Fruit fly (Drosophila melanogaster): ENCODE results near the gene app.

app gene

DNA sequence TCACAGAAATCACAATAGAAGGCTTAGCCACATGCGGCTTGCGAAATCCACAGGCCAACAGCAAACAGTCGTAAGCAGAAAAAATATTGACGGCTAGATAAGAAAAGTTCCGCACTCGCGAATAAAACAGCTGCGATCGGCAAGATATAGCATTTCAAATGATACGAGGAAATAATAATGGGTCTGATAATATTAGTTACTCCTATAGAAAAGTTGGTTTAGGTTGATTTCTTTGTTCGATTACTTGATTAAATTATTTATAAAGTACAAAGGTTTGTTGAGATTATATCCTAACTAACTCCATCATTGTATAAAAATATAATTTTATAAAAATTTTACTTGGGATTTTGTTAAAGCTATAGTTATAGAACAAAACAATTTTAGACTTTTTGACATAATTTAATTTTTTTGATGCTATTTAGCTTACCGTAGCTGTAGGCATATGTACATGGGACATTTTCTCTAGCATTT, 9.0 kb upstream of the app start (continued):
- TF ChIP-seq CG8924 (tag; optimal IDR thresholded peaks at IDR 0.05) (peak; percentile 45), dpn (GFP tag; optimal IDR thresholded peaks at IDR 0.05) (peak in 1 of 2 experiments; percentile 11), CG7556 (GFP tag; optimal IDR thresholded peaks at IDR 0.05) (peak; percentile 52), grau (tag; optimal IDR thresholded peaks at IDR 0.05) (peak; percentile 49), CG8388 (GFP tag; optimal IDR thresholded peaks at IDR 0.05) (peak; percentile 31), CG17829 (tag; optimal IDR thresholded peaks at IDR 0.05) (peak; percentile 5), CG11696 (GFP tag; IDR thresholded peaks at IDR 0.05) (peak; percentile 84), slbo (GFP tag; IDR thresholded peaks at IDR 0.05) (0 out of 2 replicates have a peak, but pooled peaks have one; percentile 14), Nf-YB (GFP tag; optimal IDR thresholded peaks at IDR 0.05) (peak; percentile 28), Gug (GFP tag; IDR thresholded peaks at IDR 0.05) (no peak), CG15601 (tag; optimal IDR thresholded peaks at IDR 0.05) (peak; percentile 6), gem (tag; optimal IDR thresholded peaks at IDR 0.05) (peak; percentile 70), disco-r (GFP tag; optimal IDR thresholded peaks at IDR 0.05) (no peak), eyg (GFP tag; optimal IDR thresholded peaks at IDR 0.05) (no peak), Ets65A (GFP tag) (peak; percentile 64), vvl (GFP tag; IDR thresholded peaks at IDR 0.05) (0 out of 2 replicates have a peak, but pooled peaks have one; percentile 8), Ssrp (tag; optimal IDR thresholded peaks at IDR 0.05) (peak; percentile 30), CoRest (tag; optimal IDR thresholded peaks at IDR 0.05) (peak; percentile 43), Dip2 (GFP tag; IDR thresholded peaks at IDR 0.05) (no peak), lola (GFP tag; optimal IDR thresholded peaks at IDR 0.05) (peak in 1 of 3 experiments; percentile 3), CG8089 (GFP tag; optimal IDR thresholded peaks at IDR 0.05) (no peak), row (GFP tag; IDR thresholded peaks at IDR 0.05) (peak; percentile 29; the same call in 1 of the 3 replicates), kah (GFP tag; optimal IDR thresholded peaks at IDR 0.05) (no peak), pnt (GFP tag; optimal IDR thresholded peaks at IDR 0.05) (no peak), CG13296 (GFP tag; optimal IDR thresholded peaks at IDR 0.05) (no peak), Sox100B (GFP tag; optimal IDR thresholded peaks at IDR 0.05) (peak; percentile 46), al (GFP tag; IDR thresholded peaks at IDR 0.05) (no peak), PHDP (tag; optimal IDR thresholded peaks at IDR 0.05) (peak; percentile 59), CG9797 (GFP tag; optimal IDR thresholded peaks at IDR 0.05) (no peak), nmo (GFP tag; optimal IDR thresholded peaks at IDR 0.05) (peak; percentile 33), CG14710 (tag; optimal IDR thresholded peaks at IDR 0.05) (peak; percentile 20), pzg (GFP tag; optimal IDR thresholded peaks at IDR 0.05) (no peak), Dek (tag; optimal IDR thresholded peaks at IDR 0.05) (peak; percentile 33)

DNA sequence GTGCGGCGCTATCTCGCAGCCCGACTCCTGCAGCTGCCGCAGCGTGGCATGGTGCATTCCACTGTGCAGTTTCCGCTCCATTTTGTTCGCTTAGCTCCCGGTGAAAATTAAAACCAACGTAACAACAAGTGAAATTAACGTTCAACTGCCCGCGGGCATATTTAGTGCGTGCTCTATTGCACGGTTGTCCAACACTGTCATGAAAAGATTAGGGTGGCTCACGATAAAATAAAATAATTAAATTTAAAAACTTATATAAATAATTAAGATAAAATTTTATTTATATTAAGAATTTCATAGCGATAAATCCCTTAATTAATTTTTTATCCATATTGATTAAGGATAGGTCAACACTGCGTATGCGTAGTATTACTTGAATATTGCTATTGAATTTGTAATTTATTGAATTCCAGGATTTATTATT, 4.6 kb upstream of the app start, which contains the start of gene Pbgs:
TSS of gene Pbgs (minus strand) at position 151 of the 424 bp plus-strand sequence.
- TF ChIP-seq B-H1 (GFP tag; IDR thresholded peaks at IDR 0.05) (peak; percentile 15; the same call in 1 of the 3 replicates), Xrp1 (GFP tag; IDR thresholded peaks at IDR 0.05) (peak; percentile 83), dysf (GFP tag; IDR thresholded peaks at IDR 0.05) (peak; percentile 55; the same call in 2 of the 3 replicates), otp (GFP tag; IDR thresholded peaks at IDR 0.05) (no peak), psq (GFP tag; optimal IDR thresholded peaks at IDR 0.05) (no peak), Fer3 (tag; optimal IDR thresholded peaks at IDR 0.05) (peak; percentile 70), CG4617 (GFP tag; optimal IDR thresholded peaks at IDR 0.05; ENCODE audit: borderline replicate concordance) (peak; percentile 53), pan (optimal IDR thresholded peaks at IDR 0.05) (no peak), pan (GFP tag; optimal IDR thresholded peaks at IDR 0.05 in 1 of 2, IDR thresholded peaks at IDR 0.05 in 1 of 2) (peak in 1 of 2 experiments; percentile 64), tx (GFP tag; optimal IDR thresholded peaks at IDR 0.05) (no peak), CG15479 (GFP tag; optimal IDR thresholded peaks at IDR 0.05) (no peak), CG14667 (GFP tag; IDR thresholded peaks at IDR 0.05) (no peak), zfh1 (GFP tag; IDR thresholded peaks at IDR 0.05) (peak; percentile 40; the same call in 1 of the 3 replicates), CG4730 (GFP tag; IDR thresholded peaks at IDR 0.05) (no peak), CG13424 (tag; optimal IDR thresholded peaks at IDR 0.05) (peak; percentile 40), h (optimal IDR thresholded peaks at IDR 0.05) (no peak), pita (GFP tag; optimal IDR thresholded peaks at IDR 0.05) (no peak), Mad (GFP tag; optimal IDR thresholded peaks at IDR 0.05) (no peak), CG8944 (GFP tag; optimal IDR thresholded peaks at IDR 0.05) (no peak), insv (GFP tag; optimal IDR thresholded peaks at IDR 0.05) (no peak)

All from whole organism, embryonic.